Fruit fly (Drosophila melanogaster) whole organism, pupa: ENCODE data around the gene tst.

Experiments
- CG10348 ChIP-seq: fragments of 200-800 bp; sonication (Bioruptor generic); IDR thresholded peaks from 2 replicates; pipeline ENCODE4 v1.3.6; 2022; ENCODE audit warnings: missing biosample characterization, missing genetic modification characterization
- CG12605 ChIP-seq: fragments of 200-800 bp; sonication (Bioruptor generic); IDR thresholded peaks from 2 replicates; pipeline ENCODE4 v1.3.6; 2022; ENCODE audit warnings: missing biosample characterization, missing genetic modification characterization
- CG13204 ChIP-seq: fragments of 200-800 bp; sonication (Bioruptor generic); optimal IDR thresholded peaks from 2 replicates; lab custom pipeline; 2018; ENCODE audit warnings: missing biosample characterization, mild to moderate bottlenecking, missing genetic modification characterization, moderate library complexity
- CG14655 ChIP-seq: fragments of 200-800 bp; sonication (Bioruptor generic); optimal IDR thresholded peaks from 3 replicates; lab custom pipeline; 2017; ENCODE audit warnings: mild to moderate bottlenecking, missing biosample characterization, missing genetic modification reagents, missing genetic modification characterization
- CG15710 ChIP-seq: fragments of 200-800 bp; sonication (Bioruptor generic); optimal IDR thresholded peaks from 2 replicates; lab custom pipeline; 2018; ENCODE audit warnings: missing biosample characterization, mild to moderate bottlenecking, missing genetic modification characterization, moderate library complexity
- CG17806 ChIP-seq: fragments of 200-800 bp; sonication (Bioruptor generic); optimal IDR thresholded peaks from 2 replicates; lab custom pipeline; 2018; ENCODE audit warnings: missing biosample characterization, mild to moderate bottlenecking, missing genetic modification characterization, moderate library complexity
- CG32121 ChIP-seq: fragments of 200-800 bp; sonication (Bioruptor generic); IDR thresholded peaks from 2 replicates; pipeline ENCODE4 v1.3.6; 2022; ENCODE audit warnings: missing biosample characterization, missing genetic modification characterization
- CG34367 ChIP-seq: fragments of 200-800 bp; sonication (Bioruptor generic); optimal IDR thresholded peaks from 2 replicates; lab custom pipeline; 2018; ENCODE audit warnings: missing biosample characterization, mild to moderate bottlenecking, missing genetic modification characterization
- CG4496 ChIP-seq: fragments of 200-800 bp; sonication (Bioruptor generic); IDR thresholded peaks from 3 replicates; pipeline ENCODE4 v1.3.6; 2022; ENCODE audit warnings: missing biosample characterization, missing genetic modification characterization
- CG8159 ChIP-seq: fragments of 200-800 bp; sonication (Bioruptor generic); optimal IDR thresholded peaks from 3 replicates; lab custom pipeline; 2018; ENCODE audit warnings: missing biosample characterization, mild to moderate bottlenecking, missing genetic modification characterization, moderate library complexity
- CG8301 ChIP-seq: fragments of 200-800 bp; sonication (Bioruptor generic); optimal IDR thresholded peaks from 2 replicates; lab custom pipeline; 2018; ENCODE audit warnings: missing biosample characterization, mild to moderate bottlenecking, missing genetic modification characterization
- CG9948 ChIP-seq: fragments of 200-800 bp; sonication (Bioruptor generic); optimal IDR thresholded peaks from 2 replicates; lab custom pipeline; 2018; ENCODE audit warnings: missing biosample characterization, mild to moderate bottlenecking, missing genetic modification characterization, moderate library complexity
- D1 ChIP-seq: fragments of 200-800 bp; sonication (Bioruptor generic); optimal IDR thresholded peaks from 2 replicates; lab custom pipeline; 2018; ENCODE audit warnings: missing biosample characterization, mild to moderate bottlenecking, missing genetic modification characterization, moderate library complexity
- EcR ChIP-seq: fragments of 200-800 bp; sonication (Bioruptor generic); optimal IDR thresholded peaks from 3 replicates; lab custom pipeline; 2019; ENCODE audit warnings: missing biosample characterization, missing genetic modification characterization, mild to moderate bottlenecking, moderate library complexity, missing genetic modification reagents
- Ets98B ChIP-seq: fragments of 200-800 bp; sonication (Bioruptor generic); IDR thresholded peaks from 2 replicates; pipeline ENCODE4 v1.3.6; 2022; ENCODE audit warnings: missing biosample characterization, missing genetic modification characterization
- Pif1A ChIP-seq: fragments of 200-800 bp; sonication (Bioruptor generic); optimal IDR thresholded peaks from 3 replicates; lab custom pipeline; 2016; ENCODE audit warnings: missing biosample characterization, missing genetic modification characterization
- Pif1B ChIP-seq: fragments of 200-800 bp; sonication (Bioruptor generic); optimal IDR thresholded peaks from 3 replicates; lab custom pipeline; 2016; ENCODE audit warnings: missing biosample characterization, missing genetic modification characterization
- Snoo ChIP-seq: fragments of 200-800 bp; sonication (Bioruptor generic); optimal IDR thresholded peaks from 3 replicates; lab custom pipeline; 2017; ENCODE audit warnings: missing biosample characterization, mild to moderate bottlenecking, missing genetic modification characterization, inconsistent platforms
- fd96Ca ChIP-seq: fragments of 200-800 bp; sonication (Bioruptor generic); IDR thresholded peaks from 3 replicates; pipeline ENCODE4 v1.3.6; 2022; ENCODE audit warnings: missing biosample characterization, missing genetic modification characterization
- gl ChIP-seq: fragments of 200-800 bp; sonication (Bioruptor generic); optimal IDR thresholded peaks from 2 replicates; lab custom pipeline; 2018; ENCODE audit warnings: missing biosample characterization, mild to moderate bottlenecking, missing genetic modification characterization
- rn ChIP-seq: fragments of 200-800 bp; sonication (Bioruptor generic); IDR thresholded peaks from 2 replicates; pipeline ENCODE4 v1.3.6; 2022; ENCODE audit warnings: missing biosample characterization, missing genetic modification characterization

tst gene

DNA sequence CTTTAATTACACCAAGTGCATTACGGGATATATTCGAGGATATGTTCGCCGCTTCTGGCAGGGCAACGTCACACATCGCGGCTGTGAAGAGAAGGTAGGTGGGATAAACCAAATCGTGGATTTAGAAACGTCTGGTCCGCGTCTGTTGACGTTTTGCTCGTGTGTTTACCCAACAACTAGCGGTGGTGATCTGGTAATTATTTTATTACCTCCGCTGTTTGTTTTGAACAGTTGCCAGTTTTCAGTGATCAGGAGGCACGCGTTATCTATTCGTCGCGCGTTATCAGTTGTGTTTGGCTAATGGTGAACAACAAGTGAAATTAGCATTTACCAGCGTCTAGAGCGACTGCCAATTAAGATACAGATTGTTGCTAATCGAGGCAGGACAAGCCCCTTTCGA, 43.6 kb downstream of the tst start:
- TF ChIP-seq CG4496 (GFP tag; lab: Robert Waterston, UW) (no peak), CG9948 (tag; lab: Kevin White, UChicago) (no peak), CG32121 (GFP tag; lab: Robert Waterston, UW) (no peak), CG34367 (tag; lab: Kevin White, UChicago) (no peak), CG12605 (no peak), CG17806 (no peak), CG15710 (tag; lab: Kevin White, UChicago) (no peak), fd96Ca (GFP tag; lab: Robert Waterston, UW) (no peak), Ets98B (GFP tag; lab: Robert Waterston, UW) (no peak), EcR (no peak), gl (tag; lab: Kevin White, UChicago) (no peak), Snoo (tag; lab: Kevin White, UChicago) (no peak), CG13204 (no peak), rn (no peak), CG14655 (GFP tag; lab: Kevin White, UChicago) (no peak), D1 (tag; lab: Kevin White, UChicago) (no peak), Pif1A (GFP tag; lab: Kevin White, UChicago) (no peak), CG8159 (tag; lab: Kevin White, UChicago) (no peak), CG8301 (tag; lab: Kevin White, UChicago) (no peak), CG10348 (GFP tag; lab: Robert Waterston, UW) (no peak)

- TF ChIP-seq gl (tag; lab: Kevin White, UChicago) (peak; percentile 62), CG17806 (no peak), CG4496 (GFP tag; lab: Robert Waterston, UW) (peak; percentile 76; the same call in 2 of the 3 replicates), CG8159 (tag; lab: Kevin White, UChicago) (peak; percentile 49), CG14655 (GFP tag; lab: Kevin White, UChicago) (peak; percentile 23), Snoo (tag; lab: Kevin White, UChicago) (no peak), CG10348 (GFP tag; lab: Robert Waterston, UW) (no peak), CG9948 (tag; lab: Kevin White, UChicago) (peak; percentile 7), Pif1A (GFP tag; lab: Kevin White, UChicago) (peak; percentile 57), Pif1B (GFP tag; lab: Kevin White, UChicago) (peak; percentile 44), CG13204 (peak; percentile 62), fd96Ca (GFP tag; lab: Robert Waterston, UW) (0 out of 3 replicates have a peak, but pooled peaks have one; percentile 25), Ets98B (GFP tag; lab: Robert Waterston, UW) (peak; percentile 71; the same call in 1 of the 2 replicates), CG12605 (peak; percentile 85), CG34367 (tag; lab: Kevin White, UChicago) (no peak), CG32121 (GFP tag; lab: Robert Waterston, UW) (peak; percentile 28; the same call in 1 of the 2 replicates), EcR (no peak), CG8301 (tag; lab: Kevin White, UChicago) (no peak), CG15710 (tag; lab: Kevin White, UChicago) (peak; percentile 52), rn (no peak), D1 (tag; lab: Kevin White, UChicago) (no peak)
Measured at dm6 chr3R:23728086-23728485, 44.6 kb downstream of the tst start.

dm6 chr3R:23727657-23728056, 45.0 kb downstream of the tst start:
- no peak for TF ChIP-seq CG14655 (GFP tag; lab: Kevin White, UChicago)
- no peak for TF ChIP-seq CG15710 (tag; lab: Kevin White, UChicago)
- no peak for TF ChIP-seq D1 (tag; lab: Kevin White, UChicago)
- TF ChIP-seq Snoo (tag; lab: Kevin White, UChicago): no peak
- TF ChIP-seq fd96Ca (GFP tag; lab: Robert Waterston, UW): no peak
- no peak for TF ChIP-seq gl (tag; lab: Kevin White, UChicago)
- no peak for TF ChIP-seq Pif1B (GFP tag; lab: Kevin White, UChicago)
- no peak for TF ChIP-seq EcR
- TF ChIP-seq CG8159 (tag; lab: Kevin White, UChicago): no peak

DNA sequence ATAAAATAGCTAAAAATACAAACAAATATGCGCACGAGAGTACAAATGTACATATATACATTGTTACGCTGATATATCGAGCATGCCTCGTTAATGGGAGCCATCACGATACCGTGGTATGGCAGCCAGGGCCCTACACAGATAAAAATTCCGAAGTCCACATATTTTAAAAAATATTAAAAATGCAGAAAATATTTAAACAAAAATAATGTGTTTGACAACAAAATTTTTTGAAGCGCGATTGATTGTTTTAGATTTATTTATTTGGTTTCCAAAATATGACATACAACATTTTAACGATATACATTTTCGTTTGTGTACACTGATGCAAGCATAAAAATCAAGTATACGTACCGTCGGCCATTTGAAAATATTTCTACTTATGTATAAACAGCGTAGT, 45.9 kb downstream of the tst start:
- TF ChIP-seq Ets98B (GFP tag; lab: Robert Waterston, UW) (peak; percentile 75), CG32121 (GFP tag; lab: Robert Waterston, UW) (peak; percentile 84), Snoo (tag; lab: Kevin White, UChicago) (peak; percentile 40), CG34367 (tag; lab: Kevin White, UChicago) (peak; percentile 27), CG9948 (tag; lab: Kevin White, UChicago) (peak; percentile 63), EcR (no peak), CG15710 (tag; lab: Kevin White, UChicago) (peak; percentile 60), fd96Ca (GFP tag; lab: Robert Waterston, UW) (0 out of 3 replicates have a peak, but pooled peaks have one; percentile 50), CG13204 (no peak), CG12605 (peak; percentile 67), rn (peak; percentile 33; the same call in 1 of the 2 replicates), CG8159 (tag; lab: Kevin White, UChicago) (peak; percentile 69), CG17806 (peak; percentile 34), gl (tag; lab: Kevin White, UChicago) (no peak), CG14655 (GFP tag; lab: Kevin White, UChicago) (peak; percentile 67), CG4496 (GFP tag; lab: Robert Waterston, UW) (peak; percentile 83), D1 (tag; lab: Kevin White, UChicago) (no peak), CG10348 (GFP tag; lab: Robert Waterston, UW) (no peak), Pif1B (GFP tag; lab: Kevin White, UChicago) (peak; percentile 45), CG8301 (tag; lab: Kevin White, UChicago) (peak; percentile 70), Pif1A (GFP tag; lab: Kevin White, UChicago) (peak; percentile 63)
- TF ChIP-seq, all 21 proteins: peak for 16

dm6 chr3R:23725711-23726349, 46.8 kb downstream of the tst start:
- no peak for TF ChIP-seq D1 (tag; lab: Kevin White, UChicago)
- TF ChIP-seq CG34367 (tag; lab: Kevin White, UChicago): no peak
- no peak for TF ChIP-seq fd96Ca (GFP tag; lab: Robert Waterston, UW)
- TF ChIP-seq, all 21 proteins: peak for 0
